Worm (Caenorhabditis elegans): ENCODE data around the gene nlp-34.

nlp-34 gene

ce11 chrV:3979053-3979452 is at the start of gene nlp-34:
Gene nlp-34, minus strand, starts transcription at chrV:3979134.
- TF ChIP-seq C06A6.2 (GFP tag; conservative IDR thresholded peaks at IDR 0.05), result no peak
- TF ChIP-seq lsl-1 (GFP tag; optimal IDR thresholded peaks at IDR 0.05), result no peak
- no peak for TF ChIP-seq snpc-1.1 (tag; optimal IDR thresholded peaks at IDR 0.05; ENCODE audit: insufficient read depth)
- TF ChIP-seq tlf-1 (GFP tag; optimal IDR thresholded peaks at IDR 0.05), result no peak
- no peak for TF ChIP-seq Y67H2A.10 (GFP tag; conservative IDR thresholded peaks at IDR 0.05)
- TF ChIP-seq ceh-58 (GFP tag; IDR thresholded peaks at IDR 0.05), result no peak
- no peak for TF ChIP-seq dpl-1 (GFP tag; optimal IDR thresholded peaks at IDR 0.05)
- TF ChIP-seq lsy-27 (tag; optimal IDR thresholded peaks at IDR 0.05; ENCODE audit: borderline replicate concordance, insufficient read depth), result no peak
- no peak for TF ChIP-seq Y79H2A.3 (GFP tag; conservative IDR thresholded peaks at IDR 0.05)
- TF ChIP-seq D2030.7 (GFP tag; IDR thresholded peaks at IDR 0.05), result no peak
- no peak for TF ChIP-seq bed-2 (GFP tag; IDR thresholded peaks at IDR 0.05)
- TF ChIP-seq rec-8 (tag; optimal IDR thresholded peaks at IDR 0.05), result no peak
- TF ChIP-seq Y95B8A.8 (GFP tag; IDR thresholded peaks at IDR 0.05), result no peak
- TF ChIP-seq aptf-3 (GFP tag; IDR thresholded peaks at IDR 0.05), result no peak
- no peak for TF ChIP-seq repo-1 (tag; optimal IDR thresholded peaks at IDR 0.05)
- TF ChIP-seq bed-1 (GFP tag; IDR thresholded peaks at IDR 0.05), result no peak
- TF ChIP-seq attf-5 (GFP tag; optimal IDR thresholded peaks at IDR 0.05), result no peak
- no peak for TF ChIP-seq ceh-91 (GFP tag; IDR thresholded peaks at IDR 0.05)

ce11 chrV:4024777-4025176 is 45.8 kb upstream of the nlp-34 start, which contains the start of gene K09D9.1:
Gene K09D9.1, plus strand, starts transcription at chrV:4025047.
- TF ChIP-seq ceh-91 (GFP tag; IDR thresholded peaks at IDR 0.05) (no peak), hmg-20 (GFP tag; IDR thresholded peaks at IDR 0.05) (no peak), bed-1 (GFP tag; IDR thresholded peaks at IDR 0.05) (no peak), ztf-22 (GFP tag; optimal IDR thresholded peaks at IDR 0.05) (peak; percentile 57), pha-4 (tag; optimal IDR thresholded peaks at IDR 0.05) (peak; percentile 63), athp-1 (tag; optimal IDR thresholded peaks at IDR 0.05) (no peak), attf-3 (GFP tag; conservative IDR thresholded peaks at IDR 0.05) (no peak), gei-17 (GFP tag; optimal IDR thresholded peaks at IDR 0.05) (no peak), T07F8.4 (tag; optimal IDR thresholded peaks at IDR 0.05) (no peak), mes-4 (tag; optimal IDR thresholded peaks at IDR 0.05) (no peak), madf-6 (GFP tag; IDR thresholded peaks at IDR 0.05) (no peak), attf-5 (GFP tag; optimal IDR thresholded peaks at IDR 0.05) (peak; percentile 19), dox-1 (GFP tag; IDR thresholded peaks at IDR 0.05) (peak; percentile 53; the same call in 1 of the 2 replicates), nhr-90 (tag; optimal IDR thresholded peaks at IDR 0.05) (no peak), tbx-9 (tag; optimal IDR thresholded peaks at IDR 0.05; ENCODE audit: borderline replicate concordance) (no peak), atf-7 (tag; optimal IDR thresholded peaks at IDR 0.05) (peak; percentile 79), ets-4 (GFP tag; optimal IDR thresholded peaks at IDR 0.05) (peak; percentile 2), Y56A3A.18 (GFP tag; IDR thresholded peaks at IDR 0.05) (no peak), lin-54 (GFP tag; optimal IDR thresholded peaks at IDR 0.05) (no peak), unc-62 (GFP tag; optimal IDR thresholded peaks at IDR 0.05) (peak; percentile 97), ztf-26 (tag; optimal IDR thresholded peaks at IDR 0.05) (no peak), ceh-79 (tag; optimal IDR thresholded peaks at IDR 0.05) (no peak), let-607 (tag; optimal IDR thresholded peaks at IDR 0.05) (peak in 1 of 2 experiments; percentile 29), cebp-1 (GFP tag; IDR thresholded peaks at IDR 0.05) (peak; percentile 93), cebp-1 (tag; optimal IDR thresholded peaks at IDR 0.05) (peak; percentile 95), nhr-80 (tag; optimal IDR thresholded peaks at IDR 0.05) (peak; percentile 93), ZK185.1 (tag; optimal IDR thresholded peaks at IDR 0.05; ENCODE audit: poor library complexity, severe bottlenecking) (peak; percentile 31), ztf-6 (GFP tag; IDR thresholded peaks at IDR 0.05) (no peak)
